Fruit fly (Drosophila melanogaster) whole organism, pupa: ENCODE results near the gene mAChR-C.
A peak's percentile ranks its signal among the peaks of the same experiment; 100 is the strongest.

Experiments
- CG10348 ChIP-seq: fragments of 200-800 bp; sonication (Bioruptor generic); IDR thresholded peaks from 2 replicates; pipeline ENCODE4 v1.3.6; 2022; ENCODE audit warnings: missing biosample characterization, missing genetic modification characterization
- CG12605 ChIP-seq: fragments of 200-800 bp; sonication (Bioruptor generic); IDR thresholded peaks from 2 replicates; pipeline ENCODE4 v1.3.6; 2022; ENCODE audit warnings: missing biosample characterization, missing genetic modification characterization
- CG13204 ChIP-seq: fragments of 200-800 bp; sonication (Bioruptor generic); optimal IDR thresholded peaks from 2 replicates; lab custom pipeline; 2018; ENCODE audit warnings: missing biosample characterization, mild to moderate bottlenecking, missing genetic modification characterization, moderate library complexity
- CG14655 ChIP-seq: fragments of 200-800 bp; sonication (Bioruptor generic); optimal IDR thresholded peaks from 3 replicates; lab custom pipeline; 2017; ENCODE audit warnings: mild to moderate bottlenecking, missing biosample characterization, missing genetic modification reagents, missing genetic modification characterization
- CG15710 ChIP-seq: fragments of 200-800 bp; sonication (Bioruptor generic); optimal IDR thresholded peaks from 2 replicates; lab custom pipeline; 2018; ENCODE audit warnings: missing biosample characterization, mild to moderate bottlenecking, missing genetic modification characterization, moderate library complexity
- CG17806 ChIP-seq: fragments of 200-800 bp; sonication (Bioruptor generic); optimal IDR thresholded peaks from 2 replicates; lab custom pipeline; 2018; ENCODE audit warnings: missing biosample characterization, mild to moderate bottlenecking, missing genetic modification characterization, moderate library complexity
- CG32121 ChIP-seq: fragments of 200-800 bp; sonication (Bioruptor generic); IDR thresholded peaks from 2 replicates; pipeline ENCODE4 v1.3.6; 2022; ENCODE audit warnings: missing biosample characterization, missing genetic modification characterization
- CG34367 ChIP-seq: fragments of 200-800 bp; sonication (Bioruptor generic); optimal IDR thresholded peaks from 2 replicates; lab custom pipeline; 2018; ENCODE audit warnings: missing biosample characterization, mild to moderate bottlenecking, missing genetic modification characterization
- CG4496 ChIP-seq: fragments of 200-800 bp; sonication (Bioruptor generic); IDR thresholded peaks from 3 replicates; pipeline ENCODE4 v1.3.6; 2022; ENCODE audit warnings: missing biosample characterization, missing genetic modification characterization
- CG8159 ChIP-seq: fragments of 200-800 bp; sonication (Bioruptor generic); optimal IDR thresholded peaks from 3 replicates; lab custom pipeline; 2018; ENCODE audit warnings: missing biosample characterization, mild to moderate bottlenecking, missing genetic modification characterization, moderate library complexity
- CG8301 ChIP-seq: fragments of 200-800 bp; sonication (Bioruptor generic); optimal IDR thresholded peaks from 2 replicates; lab custom pipeline; 2018; ENCODE audit warnings: missing biosample characterization, mild to moderate bottlenecking, missing genetic modification characterization
- CG9948 ChIP-seq: fragments of 200-800 bp; sonication (Bioruptor generic); optimal IDR thresholded peaks from 2 replicates; lab custom pipeline; 2018; ENCODE audit warnings: missing biosample characterization, mild to moderate bottlenecking, missing genetic modification characterization, moderate library complexity
- D1 ChIP-seq: fragments of 200-800 bp; sonication (Bioruptor generic); optimal IDR thresholded peaks from 2 replicates; lab custom pipeline; 2018; ENCODE audit warnings: missing biosample characterization, mild to moderate bottlenecking, missing genetic modification characterization, moderate library complexity
- EcR ChIP-seq: fragments of 200-800 bp; sonication (Bioruptor generic); optimal IDR thresholded peaks from 3 replicates; lab custom pipeline; 2019; ENCODE audit warnings: missing biosample characterization, missing genetic modification characterization, mild to moderate bottlenecking, moderate library complexity, missing genetic modification reagents
- Ets98B ChIP-seq: fragments of 200-800 bp; sonication (Bioruptor generic); IDR thresholded peaks from 2 replicates; pipeline ENCODE4 v1.3.6; 2022; ENCODE audit warnings: missing biosample characterization, missing genetic modification characterization
- Pif1A ChIP-seq: fragments of 200-800 bp; sonication (Bioruptor generic); optimal IDR thresholded peaks from 3 replicates; lab custom pipeline; 2016; ENCODE audit warnings: missing biosample characterization, missing genetic modification characterization
- Pif1B ChIP-seq: fragments of 200-800 bp; sonication (Bioruptor generic); optimal IDR thresholded peaks from 3 replicates; lab custom pipeline; 2016; ENCODE audit warnings: missing biosample characterization, missing genetic modification characterization
- Snoo ChIP-seq: fragments of 200-800 bp; sonication (Bioruptor generic); optimal IDR thresholded peaks from 3 replicates; lab custom pipeline; 2017; ENCODE audit warnings: missing biosample characterization, mild to moderate bottlenecking, missing genetic modification characterization, inconsistent platforms
- fd96Ca ChIP-seq: fragments of 200-800 bp; sonication (Bioruptor generic); IDR thresholded peaks from 3 replicates; pipeline ENCODE4 v1.3.6; 2022; ENCODE audit warnings: missing biosample characterization, missing genetic modification characterization
- gl ChIP-seq: fragments of 200-800 bp; sonication (Bioruptor generic); optimal IDR thresholded peaks from 2 replicates; lab custom pipeline; 2018; ENCODE audit warnings: missing biosample characterization, mild to moderate bottlenecking, missing genetic modification characterization
- rn ChIP-seq: fragments of 200-800 bp; sonication (Bioruptor generic); IDR thresholded peaks from 2 replicates; pipeline ENCODE4 v1.3.6; 2022; ENCODE audit warnings: missing biosample characterization, missing genetic modification characterization

Gene mAChR-C

dm6 chrX:6794190-6794589, 38.3 kb downstream of the mAChR-C start:
- no peak for TF ChIP-seq EcR (GFP tag; lab: Kevin White, UChicago)
- peak; percentile 70 for TF ChIP-seq Pif1A (GFP tag; lab: Kevin White, UChicago)
- TF ChIP-seq CG14655 = peak; percentile 70
- TF ChIP-seq CG8159 = peak; percentile 58
- peak; percentile 57 for TF ChIP-seq CG10348 (GFP tag; lab: Robert Waterston, UW)
- TF ChIP-seq CG15710 (tag; lab: Kevin White, UChicago) = peak; percentile 58
- peak; percentile 74 for TF ChIP-seq rn
- peak; percentile 86 for TF ChIP-seq CG32121
- peak; percentile 91 for TF ChIP-seq Ets98B
- peak; percentile 64 for TF ChIP-seq Pif1B (GFP tag; lab: Kevin White, UChicago)
- peak; percentile 94 for TF ChIP-seq CG4496 (GFP tag; lab: Robert Waterston, UW)
- TF ChIP-seq gl (tag; lab: Kevin White, UChicago) = peak; percentile 34
- peak; percentile 53 for TF ChIP-seq CG9948 (tag; lab: Kevin White, UChicago)
- TF ChIP-seq D1 = no peak
- peak; percentile 87 for TF ChIP-seq fd96Ca
- TF ChIP-seq CG12605 (GFP tag; lab: Robert Waterston, UW) = peak; percentile 81
- TF ChIP-seq CG8301 (tag; lab: Kevin White, UChicago) = peak; percentile 72
- TF ChIP-seq CG17806 = peak; percentile 60
- TF ChIP-seq CG34367 (tag; lab: Kevin White, UChicago) = peak; percentile 72
- peak; percentile 52 for TF ChIP-seq Snoo
- no peak for TF ChIP-seq CG13204

DNA sequence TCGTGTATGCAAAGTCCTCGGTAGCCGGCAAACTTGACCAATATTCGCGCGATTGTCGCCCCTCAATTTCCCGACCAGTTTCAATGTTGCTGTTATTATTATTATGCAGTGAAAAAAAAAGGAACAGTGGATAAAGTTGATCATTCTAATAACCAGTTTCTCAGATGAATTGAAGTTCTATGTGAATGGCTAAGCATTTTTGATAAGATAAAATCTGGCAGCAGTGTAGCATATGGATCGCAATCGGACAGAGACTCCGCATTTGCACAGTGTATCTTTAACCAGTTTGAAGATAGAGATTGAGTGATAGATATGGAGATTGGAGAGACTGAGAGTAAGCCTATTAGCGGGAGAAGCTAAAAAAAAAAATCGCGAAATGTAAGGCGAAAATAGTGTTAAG, 39.1 kb downstream of the mAChR-C start:
- TF ChIP-seq Snoo = peak; percentile 43
- peak; percentile 52 for TF ChIP-seq CG8159
- TF ChIP-seq CG10348 (GFP tag; lab: Robert Waterston, UW) = peak; percentile 82
- TF ChIP-seq rn = peak; percentile 79
- peak; percentile 55 for TF ChIP-seq CG9948 (tag; lab: Kevin White, UChicago)
- peak; percentile 85 for TF ChIP-seq Pif1A (GFP tag; lab: Kevin White, UChicago)
- peak; percentile 93 for TF ChIP-seq Ets98B
- TF ChIP-seq CG4496 (GFP tag; lab: Robert Waterston, UW) = peak; percentile 96
- TF ChIP-seq CG12605 (GFP tag; lab: Robert Waterston, UW) = peak; percentile 89
- TF ChIP-seq EcR (GFP tag; lab: Kevin White, UChicago) = no peak
- TF ChIP-seq CG14655 = peak; percentile 86
- TF ChIP-seq fd96Ca = peak; percentile 93
- peak; percentile 62 for TF ChIP-seq CG17806
- TF ChIP-seq Pif1B (GFP tag; lab: Kevin White, UChicago) = peak; percentile 81
- TF ChIP-seq CG34367 (tag; lab: Kevin White, UChicago) = peak; percentile 51
- no peak for TF ChIP-seq gl (tag; lab: Kevin White, UChicago)
- no peak for TF ChIP-seq D1
- TF ChIP-seq CG8301 (tag; lab: Kevin White, UChicago) = peak; percentile 84
- peak; percentile 94 for TF ChIP-seq CG32121
- no peak for TF ChIP-seq CG13204
- TF ChIP-seq CG15710 (tag; lab: Kevin White, UChicago) = peak; percentile 44

dm6 chrX:6792891-6793290, 39.6 kb downstream of the mAChR-C start:
- no peak for TF ChIP-seq Pif1B (GFP tag; lab: Kevin White, UChicago)
- no peak for TF ChIP-seq CG8301 (tag; lab: Kevin White, UChicago)
- TF ChIP-seq rn = peak; percentile 55; the same call in 1 of the 2 replicates
- TF ChIP-seq Snoo = no peak
- no peak for TF ChIP-seq CG17806
- peak; percentile 23; the same call in 1 of the 2 replicates for TF ChIP-seq CG12605 (GFP tag; lab: Robert Waterston, UW)
- TF ChIP-seq CG32121 = peak; percentile 11; the same call in 1 of the 2 replicates
- no peak for TF ChIP-seq D1
- TF ChIP-seq fd96Ca = peak; percentile 31; the same call in 2 of the 3 replicates
- TF ChIP-seq Ets98B = peak; percentile 41
- peak; percentile 68 for TF ChIP-seq CG4496 (GFP tag; lab: Robert Waterston, UW)
- TF ChIP-seq CG9948 (tag; lab: Kevin White, UChicago) = no peak
- TF ChIP-seq CG15710 (tag; lab: Kevin White, UChicago) = no peak
- TF ChIP-seq EcR (GFP tag; lab: Kevin White, UChicago) = no peak
- TF ChIP-seq CG8159 = no peak
- no peak for TF ChIP-seq gl (tag; lab: Kevin White, UChicago)
- TF ChIP-seq CG10348 (GFP tag; lab: Robert Waterston, UW) = no peak
- TF ChIP-seq, all 21 proteins: peak for 6

- TF ChIP-seq CG15710 (tag; lab: Kevin White, UChicago) (peak; percentile 29), CG9948 (tag; lab: Kevin White, UChicago) (peak; percentile 18), Pif1B (GFP tag; lab: Kevin White, UChicago) (no peak), CG12605 (GFP tag; lab: Robert Waterston, UW) (peak; percentile 76), EcR (GFP tag; lab: Kevin White, UChicago) (no peak), CG17806 (peak; percentile 45), Ets98B (peak; percentile 94), Snoo (peak; percentile 56), CG8159 (peak; percentile 37), rn (peak; percentile 76; the same call in 1 of the 2 replicates), CG4496 (GFP tag; lab: Robert Waterston, UW) (peak; percentile 93), CG8301 (tag; lab: Kevin White, UChicago) (peak; percentile 80), gl (tag; lab: Kevin White, UChicago) (no peak), Pif1A (GFP tag; lab: Kevin White, UChicago) (no peak), CG34367 (tag; lab: Kevin White, UChicago) (peak; percentile 14), fd96Ca (peak; percentile 93), CG10348 (GFP tag; lab: Robert Waterston, UW) (no peak), CG14655 (no peak), CG13204 (no peak), D1 (no peak), CG32121 (peak; percentile 85)
These were observed 41.0 kb downstream of the mAChR-C start for dm6 chrX:6791531-6791930.

DNA sequence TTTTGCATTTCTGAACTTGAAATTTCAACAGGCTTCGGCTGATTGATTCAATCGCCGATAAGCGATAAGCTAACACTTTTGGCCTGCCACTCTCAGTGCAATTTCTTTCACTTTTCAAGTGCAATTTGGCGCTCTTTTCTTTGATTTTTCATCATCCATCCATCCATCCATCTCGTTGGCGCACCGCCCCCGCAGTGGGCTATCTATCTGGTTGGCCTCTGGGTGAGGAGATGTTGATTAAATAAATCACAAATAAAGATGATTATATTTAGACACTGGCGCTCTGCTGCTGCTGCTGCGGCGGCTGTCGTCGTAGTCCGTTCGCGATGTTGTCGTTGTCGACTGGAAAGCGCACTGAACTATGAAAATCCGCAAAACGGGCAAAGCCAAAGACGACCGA, 41.5 kb downstream of the mAChR-C start:
- no peak for TF ChIP-seq fd96Ca
